Fruit fly (Drosophila melanogaster) whole organism, embryonic: Measurements from ENCODE around the gene Sap130.

ENCODE experiments used
- Ada2b ChIP-seq: fragments of 200-800 bp; sonication (Bioruptor generic); IDR thresholded peaks from 2 replicates; pipeline ENCODE4 v1.3.6; 2022; ENCODE audit warnings: missing biosample characterization, missing genetic modification characterization
- Adf1 ChIP-seq: fragments of 200-800 bp; sonication (Bioruptor generic); IDR thresholded peaks from 2 replicates; pipeline ENCODE4 v1.3.6; 2022; ENCODE audit warnings: missing biosample characterization, missing genetic modification characterization
- Asciz ChIP-seq: fragments of 200-800 bp; sonication (Bioruptor generic); optimal IDR thresholded peaks from 2 replicates; lab custom pipeline; 2017; ENCODE audit warnings: missing biosample characterization, mild to moderate bottlenecking, missing genetic modification characterization, missing genetic modification reagents
- CG11398 ChIP-seq: fragments of 200-800 bp; sonication (Bioruptor generic); optimal IDR thresholded peaks from 2 replicates; lab custom pipeline; 2016; ENCODE audit warnings: missing biosample characterization, missing genetic modification characterization
- CG12219 ChIP-seq: fragments of 200-800 bp; sonication (Bioruptor generic); optimal IDR thresholded peaks from 3 replicates; lab custom pipeline; 2018; ENCODE audit warnings: missing biosample characterization, mild to moderate bottlenecking, missing genetic modification characterization
- CG1233 ChIP-seq: fragments of 200-800 bp; sonication (Bioruptor generic); optimal IDR thresholded peaks from 4 replicates; lab custom pipeline; 2018; ENCODE audit warnings: missing biosample characterization, mild to moderate bottlenecking, missing genetic modification characterization
- CG13287 ChIP-seq: fragments of 200-800 bp; sonication (Bioruptor generic); IDR thresholded peaks from 2 replicates; pipeline ENCODE4 v1.3.6; 2022; ENCODE audit warnings: missing biosample characterization, missing genetic modification characterization; ENCODE audit not compliant: partially characterized antibody
- CG15479 ChIP-seq: fragments of 200-800 bp; sonication (Bioruptor generic); optimal IDR thresholded peaks from 3 replicates; lab custom pipeline; 2019; ENCODE audit warnings: missing biosample characterization, mild to moderate bottlenecking, missing genetic modification characterization, moderate library complexity
- CG17385 ChIP-seq: fragments of 200-800 bp; sonication (Bioruptor generic); optimal IDR thresholded peaks from 3 replicates; lab custom pipeline; 2018; ENCODE audit warnings: missing biosample characterization, mild to moderate bottlenecking, missing genetic modification characterization
- CG2120 ChIP-seq: fragments of 200-800 bp; sonication (Bioruptor generic); optimal IDR thresholded peaks from 3 replicates; lab custom pipeline; 2016; ENCODE audit warnings: missing biosample characterization, missing genetic modification characterization
- CG2199 ChIP-seq: fragments of 200-800 bp; sonication (Bioruptor generic); IDR thresholded peaks from 3 replicates; pipeline ENCODE4 v1.3.6; 2022; ENCODE audit warnings: missing biosample characterization, missing genetic modification characterization
- CG2712 ChIP-seq: fragments of 200-800 bp; optimal IDR thresholded peaks from 3 replicates; lab custom pipeline; 2019; ENCODE audit warnings: missing biosample characterization, mild to moderate bottlenecking, missing genetic modification characterization, moderate library complexity
- CG2889 ChIP-seq: fragments of 200-800 bp; sonication (Bioruptor generic); IDR thresholded peaks from 3 replicates; pipeline ENCODE4 v1.3.6; 2022; ENCODE audit warnings: missing biosample characterization, missing genetic modification characterization
- CG30403 ChIP-seq: fragments of 200-800 bp; sonication (Bioruptor generic); optimal IDR thresholded peaks from 3 replicates; lab custom pipeline; 2016; ENCODE audit warnings: missing biosample characterization, missing genetic modification characterization
- CG30431 ChIP-seq: fragments of 200-800 bp; sonication (Bioruptor generic); optimal IDR thresholded peaks from 2 replicates; lab custom pipeline; 2017; ENCODE audit warnings: missing biosample characterization, missing genetic modification characterization
- CG3838 ChIP-seq: fragments of 200-800 bp; sonication (Bioruptor generic); optimal IDR thresholded peaks from 3 replicates; lab custom pipeline; 2016; ENCODE audit warnings: missing biosample characterization, missing genetic modification characterization
- CG4854 ChIP-seq: fragments of 200-800 bp; sonication (Bioruptor generic); optimal IDR thresholded peaks from 2 replicates; lab custom pipeline; 2016; ENCODE audit warnings: missing biosample characterization, missing genetic modification characterization, inconsistent platforms
- CG5245 ChIP-seq: fragments of 200-800 bp; sonication (Bioruptor generic); optimal IDR thresholded peaks from 3 replicates; lab custom pipeline; 2016; ENCODE audit warnings: missing biosample characterization, missing genetic modification characterization
- CG6683 ChIP-seq: fragments of 200-800 bp; sonication (Bioruptor generic); optimal IDR thresholded peaks from 2 replicates; lab custom pipeline; 2017; ENCODE audit warnings: missing biosample characterization, mild to moderate bottlenecking, missing genetic modification characterization, missing genetic modification reagents
- CG8089 ChIP-seq: fragments of 200-800 bp; sonication (Bioruptor generic); optimal IDR thresholded peaks from 3 replicates; lab custom pipeline; 2016; ENCODE audit warnings: missing biosample characterization, missing genetic modification characterization
- CG8281 ChIP-seq: fragments of 200-800 bp; sonication (Bioruptor generic); optimal IDR thresholded peaks from 2 replicates; lab custom pipeline; 2018; ENCODE audit warnings: missing biosample characterization, mild to moderate bottlenecking, missing genetic modification characterization, moderate library complexity
- CG8388 ChIP-seq: fragments of 200-800 bp; sonication (Bioruptor generic); optimal IDR thresholded peaks from 2 replicates; lab custom pipeline; 2019; ENCODE audit warnings: missing biosample characterization, mild to moderate bottlenecking, missing genetic modification characterization, moderate library complexity
- CG8478 ChIP-seq: fragments of >200 bp; optimal IDR thresholded peaks from 2 replicates; lab custom pipeline; 2018
- CG8944 ChIP-seq: fragments of 200-800 bp; sonication (Bioruptor generic); optimal IDR thresholded peaks from 3 replicates; lab custom pipeline; 2016; ENCODE audit warnings: missing biosample characterization, missing genetic modification characterization
- CG9876 ChIP-seq: fragments of 200-800 bp; sonication (Bioruptor generic); optimal IDR thresholded peaks from 2 replicates; lab custom pipeline; 2016; ENCODE audit warnings: missing biosample characterization, missing genetic modification characterization
- CTCF ChIP-seq: fragments of 200-800 bp; sonication (Bioruptor generic); optimal IDR thresholded peaks from 2 replicates; lab custom pipeline; 2017; ENCODE audit warnings: missing biosample characterization, mild to moderate bottlenecking, missing genetic modification characterization, moderate library complexity
- Dfd ChIP-seq, 2 experiments: fragments of >200 bp; optimal IDR thresholded peaks; 2 replicates each; lab custom pipeline; 2017; ENCODE audit warnings: missing biosample characterization in 2 of 2, missing genetic modification characterization in 2 of 2
- Doc3 ChIP-seq: fragments of 200-800 bp; sonication (Bioruptor generic); IDR thresholded peaks from 3 replicates; pipeline ENCODE4 v1.3.6; 2022; ENCODE audit warnings: missing biosample characterization, missing genetic modification characterization; ENCODE audit not compliant: partially characterized antibody
- Dp ChIP-seq: fragments of 200-800 bp; sonication (Bioruptor generic); optimal IDR thresholded peaks from 2 replicates; lab custom pipeline; 2018; ENCODE audit warnings: missing biosample characterization, mild to moderate bottlenecking, missing genetic modification characterization, moderate library complexity
- HLH4C ChIP-seq: fragments of 200-800 bp; sonication (Bioruptor generic); IDR thresholded peaks from 3 replicates; pipeline ENCODE4 v1.3.6; 2022; ENCODE audit warnings: missing biosample characterization, missing genetic modification characterization; ENCODE audit not compliant: partially characterized antibody
- Hmx ChIP-seq: fragments of 200-800 bp; sonication (Bioruptor generic); optimal IDR thresholded peaks from 2 replicates; lab custom pipeline; 2016; ENCODE audit warnings: missing biosample characterization, missing genetic modification characterization
- Hr51 ChIP-seq, 2 experiments: fragments of 200-800 bp; sonication (Bioruptor generic); optimal IDR thresholded peaks; 2 replicates in 1 of 2; 3 replicates in 1 of 2; lab custom pipeline; 2016 to 2018; ENCODE audit warnings: missing biosample characterization in 2 of 2, missing genetic modification characterization in 2 of 2, mild to moderate bottlenecking in 1 of 2, moderate library complexity in 1 of 2
- Max ChIP-seq: fragments of 200-800 bp; sonication (Bioruptor generic); optimal IDR thresholded peaks from 2 replicates; lab custom pipeline; 2016; ENCODE audit warnings: missing biosample characterization, mild to moderate bottlenecking, missing genetic modification characterization
- ab ChIP-seq: fragments of 200-800 bp; sonication (Bioruptor generic); optimal IDR thresholded peaks from 2 replicates; lab custom pipeline; 2016; ENCODE audit warnings: missing biosample characterization, missing genetic modification characterization
- abd-A ChIP-seq: fragments of 200-800 bp; sonication (Bioruptor generic); optimal IDR thresholded peaks from 3 replicates; lab custom pipeline; 2019; ENCODE audit warnings: missing biosample characterization, mild to moderate bottlenecking, missing genetic modification characterization, moderate library complexity
- ac ChIP-seq: fragments of 200-800 bp; sonication (Bioruptor generic); optimal IDR thresholded peaks from 3 replicates; lab custom pipeline; 2017; ENCODE audit warnings: missing biosample characterization, mild to moderate bottlenecking, missing genetic modification characterization
- amos ChIP-seq: fragments of 200-800 bp; sonication (Bioruptor generic); IDR thresholded peaks from 2 replicates; pipeline ENCODE4 v1.3.6; 2022; ENCODE audit warnings: missing biosample characterization, missing genetic modification characterization; ENCODE audit not compliant: partially characterized antibody
- ato ChIP-seq: fragments of 200-800 bp; sonication (Bioruptor generic); IDR thresholded peaks from 2 replicates; pipeline ENCODE4 v1.3.6; 2022; ENCODE audit warnings: missing biosample characterization, missing genetic modification characterization; ENCODE audit not compliant: partially characterized antibody
- cad ChIP-seq: fragments of >200 bp; optimal IDR thresholded peaks from 2 replicates; lab custom pipeline; 2017; ENCODE audit warnings: missing biosample characterization, missing genetic modification characterization
- dimm ChIP-seq: fragments of 200-800 bp; sonication (Bioruptor generic); IDR thresholded peaks from 2 replicates; pipeline ENCODE4 v1.3.6; 2022; ENCODE audit warnings: missing biosample characterization, missing genetic modification characterization
- her ChIP-seq: fragments of 200-800 bp; sonication (Bioruptor generic); optimal IDR thresholded peaks from 2 replicates; lab custom pipeline; 2016; ENCODE audit warnings: missing biosample characterization, missing genetic modification characterization
- ind ChIP-seq: fragments of 200-800 bp; sonication (Bioruptor generic); optimal IDR thresholded peaks from 3 replicates; lab custom pipeline; 2016; ENCODE audit warnings: missing biosample characterization, missing genetic modification characterization
- lab ChIP-seq: fragments of 200-800 bp; sonication (Bioruptor generic); optimal IDR thresholded peaks from 3 replicates; lab custom pipeline; 2017; ENCODE audit warnings: missing biosample characterization, missing genetic modification characterization, mild to moderate bottlenecking, moderate library complexity, missing genetic modification reagents
- mam ChIP-seq: fragments of 200-800 bp; sonication (Bioruptor generic); optimal IDR thresholded peaks from 3 replicates; lab custom pipeline; 2016; ENCODE audit warnings: missing biosample characterization, missing genetic modification characterization
- pfk ChIP-seq: fragments of 200-800 bp; sonication (Bioruptor generic); optimal IDR thresholded peaks from 2 replicates; lab custom pipeline; 2018; ENCODE audit warnings: missing biosample characterization, mild to moderate bottlenecking, missing genetic modification characterization, moderate library complexity
- ranshi ChIP-seq: fragments of 200-800 bp; sonication (Bioruptor generic); IDR thresholded peaks from 2 replicates; pipeline ENCODE4 v1.3.6; 2022; ENCODE audit warnings: missing biosample characterization, missing genetic modification characterization
- scrt ChIP-seq: fragments of 200-800 bp; sonication (Bioruptor generic); optimal IDR thresholded peaks from 2 replicates; lab custom pipeline; 2018; ENCODE audit warnings: missing biosample characterization, mild to moderate bottlenecking, missing genetic modification characterization, moderate library complexity
- shn ChIP-seq: fragments of 200-800 bp; sonication (Bioruptor generic); optimal IDR thresholded peaks from 3 replicates; lab custom pipeline; 2016; ENCODE audit warnings: missing biosample characterization, missing genetic modification characterization
- slou ChIP-seq: fragments of 200-800 bp; sonication (Bioruptor generic); optimal IDR thresholded peaks from 3 replicates; lab custom pipeline; 2016; ENCODE audit warnings: missing biosample characterization, missing genetic modification characterization
- tup ChIP-seq: fragments of 200-800 bp; sonication (Bioruptor generic); optimal IDR thresholded peaks from 2 replicates; lab custom pipeline; 2016; ENCODE audit warnings: missing biosample characterization, mild to moderate bottlenecking, missing genetic modification characterization, moderate library complexity
- z ChIP-seq: fragments of 200-800 bp; sonication (Bioruptor generic); IDR thresholded peaks from 3 replicates; pipeline ENCODE4 v1.3.6; 2022; ENCODE audit warnings: missing biosample characterization, missing genetic modification characterization
- zf30C ChIP-seq: fragments of 200-800 bp; sonication (Bioruptor generic); optimal IDR thresholded peaks from 3 replicates; lab custom pipeline; 2018; ENCODE audit warnings: missing biosample characterization, mild to moderate bottlenecking, missing genetic modification characterization

Gene Sap130

DNA sequence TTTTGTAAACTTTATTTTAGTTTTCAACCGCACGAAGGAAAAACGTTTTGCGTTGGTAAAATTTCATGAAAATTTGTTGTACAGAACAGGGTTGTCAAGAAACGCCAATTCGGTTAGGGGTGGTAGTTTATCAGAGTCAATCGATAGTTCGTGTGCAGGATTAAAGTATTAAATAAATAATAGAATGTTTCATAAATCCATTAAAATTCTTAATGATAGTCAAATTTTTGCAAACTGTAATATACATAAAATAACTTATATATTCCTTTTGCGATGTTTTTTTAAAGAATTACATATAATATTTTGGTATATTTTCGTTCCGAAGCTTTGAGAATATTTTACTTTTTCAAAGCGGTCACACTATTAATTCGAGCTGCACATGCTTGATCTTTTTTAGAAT, 8.2 kb downstream of the Sap130 start, which contains the start of the genes Sf3a2 and CG42588 (continued):
- TF ChIP-seq CG12219 (GFP tag; lab: Kevin White, UChicago): no peak
- no peak for TF ChIP-seq CG6683 (GFP tag; lab: Kevin White, UChicago)
- TF ChIP-seq dimm (GFP tag; lab: Robert Waterston, UW): no peak
- peak; percentile 73 for TF ChIP-seq Max
- TF ChIP-seq CG30431: no peak
- TF ChIP-seq z (GFP tag; lab: Robert Waterston, UW): no peak
- peak; percentile 84 for TF ChIP-seq CG2712 (tag; lab: Kevin White, UChicago)
- TF ChIP-seq CG30403 (GFP tag; lab: Kevin White, UChicago): peak; percentile 72
- TF ChIP-seq Doc3 (GFP tag; lab: Robert Waterston, UW): peak; percentile 87
- TF ChIP-seq scrt: no peak
- peak; percentile 68; the same call in 1 of the 2 replicates for TF ChIP-seq ranshi (GFP tag; lab: Robert Waterston, UW)
- TF ChIP-seq shn: peak; percentile 5
- TF ChIP-seq Hmx (GFP tag; lab: Kevin White, UChicago): no peak
- TF ChIP-seq CG2120 (GFP tag; lab: Kevin White, UChicago): peak; percentile 82
- peak; percentile 48 for TF ChIP-seq CG3838 (GFP tag; lab: Kevin White, UChicago)
- no peak for TF ChIP-seq ab (GFP tag; lab: Kevin White, UChicago)
- TF ChIP-seq CG11398 (GFP tag; lab: Kevin White, UChicago): no peak
- TF ChIP-seq Ada2b: peak; percentile 58
- no peak for TF ChIP-seq Asciz (GFP tag; lab: Kevin White, UChicago)
- peak; percentile 44 for TF ChIP-seq CG4854 (GFP tag; lab: Kevin White, UChicago)
- TF ChIP-seq abd-A (tag; lab: Kevin White, UChicago): no peak
- TF ChIP-seq CG2199: no peak
- TF ChIP-seq ac (GFP tag; lab: Kevin White, UChicago): no peak
- TF ChIP-seq her (GFP tag; lab: Kevin White, UChicago): no peak
- TF ChIP-seq CG9876 (GFP tag; lab: Kevin White, UChicago): no peak
- no peak for TF ChIP-seq CG17385 (GFP tag; lab: Kevin White, UChicago)
- TF ChIP-seq Hr51 (GFP tag; optimal IDR thresholded peaks at IDR 0.05; lab: Kevin White, UChicago): peak in 1 of 2 experiments; percentile 28
- TF ChIP-seq amos (GFP tag; lab: Robert Waterston, UW): peak; percentile 83
- no peak for TF ChIP-seq zf30C (GFP tag; lab: Kevin White, UChicago)
- no peak for TF ChIP-seq Dfd (GFP tag; optimal IDR thresholded peaks at IDR 0.05; lab: Kevin White, UChicago)
- TF ChIP-seq CG8478 (lab: Kevin White, UChicago): no peak
- TF ChIP-seq CG2889 (GFP tag; lab: Robert Waterston, UW): 0 out of 3 replicates have a peak, but pooled peaks have one; percentile 29
- peak; percentile 89 for TF ChIP-seq CG13287
- TF ChIP-seq ato (GFP tag; lab: Robert Waterston, UW): 0 out of 2 replicates have a peak, but pooled peaks have one; percentile 29
- peak; percentile 74 for TF ChIP-seq ind
- peak; percentile 22 for TF ChIP-seq Dp (GFP tag; lab: Kevin White, UChicago)
- no peak for TF ChIP-seq CG1233 (GFP tag; lab: Kevin White, UChicago)
- TF ChIP-seq pfk (GFP tag; lab: Kevin White, UChicago): no peak
- no peak for TF ChIP-seq CTCF (GFP tag; lab: Kevin White, UChicago)
- TF ChIP-seq lab: no peak
- TF ChIP-seq cad (GFP tag; lab: Kevin White, UChicago): no peak
- peak; percentile 18 for TF ChIP-seq CG8944 (GFP tag; lab: Kevin White, UChicago)
- no peak for TF ChIP-seq tup (GFP tag; lab: Kevin White, UChicago)
- peak; percentile 67 for TF ChIP-seq HLH4C (GFP tag; lab: Robert Waterston, UW)
- no peak for TF ChIP-seq CG5245
- no peak for TF ChIP-seq CG8089 (GFP tag; lab: Kevin White, UChicago)
- peak; percentile 35 for TF ChIP-seq CG8388 (GFP tag; lab: Kevin White, UChicago)
- TF ChIP-seq mam: peak; percentile 74
- TF ChIP-seq Adf1 (GFP tag; lab: Robert Waterston, UW): peak; percentile 38; the same call in 1 of the 2 replicates
- no peak for TF ChIP-seq CG15479 (GFP tag; lab: Kevin White, UChicago)
- no peak for TF ChIP-seq CG8281 (tag; lab: Kevin White, UChicago)
- TF ChIP-seq slou (GFP tag; lab: Kevin White, UChicago): peak; percentile 36
